Fruit fly (Drosophila melanogaster): ENCODE data around the gene CG12375.

Gene CG12375

dm6 chr2L:8170600-8171182 is 44.0 kb upstream of the CG12375 start (continued):
- TF ChIP-seq pho (GFP tag; optimal IDR thresholded peaks at IDR 0.05) (no peak), HmgD (GFP tag; optimal IDR thresholded peaks at IDR 0.05) (no peak), danr (GFP tag; IDR thresholded peaks at IDR 0.05) (no peak), lilli (GFP tag; optimal IDR thresholded peaks at IDR 0.05) (no peak), Xbp1 (GFP tag; optimal IDR thresholded peaks at IDR 0.05) (no peak), scrt (GFP tag; optimal IDR thresholded peaks at IDR 0.05) (peak; percentile 22), jing (GFP tag; optimal IDR thresholded peaks at IDR 0.05) (no peak), gce (GFP tag; IDR thresholded peaks at IDR 0.05) (no peak), zfh2 (GFP tag; optimal IDR thresholded peaks at IDR 0.05) (no peak), CG32772 (GFP tag; IDR thresholded peaks at IDR 0.05) (no peak), unpg (GFP tag; optimal IDR thresholded peaks at IDR 0.05) (no peak), CG15479 (GFP tag; optimal IDR thresholded peaks at IDR 0.05) (no peak), al (GFP tag; IDR thresholded peaks at IDR 0.05) (no peak), CG7372 (GFP tag; IDR thresholded peaks at IDR 0.05) (no peak), CG2129 (GFP tag; IDR thresholded peaks at IDR 0.05; ENCODE audit: partially characterized antibody) (no peak), Kr (GFP tag; optimal IDR thresholded peaks at IDR 0.05) (no peak), chm (GFP tag; IDR thresholded peaks at IDR 0.05) (no peak), Usf (GFP tag; optimal IDR thresholded peaks at IDR 0.05) (no peak), Ptx1 (GFP tag; IDR thresholded peaks at IDR 0.05) (no peak), CG13624 (GFP tag; optimal IDR thresholded peaks at IDR 0.05) (no peak), Med (GFP tag) (peak; percentile 50), CG4617 (GFP tag; optimal IDR thresholded peaks at IDR 0.05; ENCODE audit: borderline replicate concordance) (no peak), CG13894 (tag; optimal IDR thresholded peaks at IDR 0.05) (peak; percentile 93), Atf-2 (GFP tag; optimal IDR thresholded peaks at IDR 0.05) (no peak), mld (GFP tag; IDR thresholded peaks at IDR 0.05; ENCODE audit: partially characterized antibody) (no peak), CG18476 (GFP tag; optimal IDR thresholded peaks at IDR 0.05) (no peak), CG7271 (tag; optimal IDR thresholded peaks at IDR 0.05) (no peak), C15 (GFP tag; IDR thresholded peaks at IDR 0.05) (no peak), CG17385 (GFP tag; optimal IDR thresholded peaks at IDR 0.05) (no peak), MBD-R2 (GFP tag; IDR thresholded peaks at IDR 0.05) (no peak), klu (GFP tag; IDR thresholded peaks at IDR 0.05) (no peak), H15 (GFP tag; IDR thresholded peaks at IDR 0.05) (no peak), CTCF (GFP tag; optimal IDR thresholded peaks at IDR 0.05) (no peak), slp2 (GFP tag; optimal IDR thresholded peaks at IDR 0.05) (no peak), hth (optimal IDR thresholded peaks at IDR 0.05) (no peak), Antp (GFP tag; optimal IDR thresholded peaks at IDR 0.05) (no peak), Mes4 (GFP tag; optimal IDR thresholded peaks at IDR 0.05) (no peak), Rx (GFP tag; IDR thresholded peaks at IDR 0.05) (no peak), peb (GFP tag; IDR thresholded peaks at IDR 0.05) (no peak), hbn (GFP tag; IDR thresholded peaks at IDR 0.05; ENCODE audit: partially characterized antibody) (no peak), CG8089 (GFP tag; optimal IDR thresholded peaks at IDR 0.05) (no peak), disco-r (GFP tag; optimal IDR thresholded peaks at IDR 0.05) (no peak), CG2120 (GFP tag; optimal IDR thresholded peaks at IDR 0.05) (no peak), Asciz (GFP tag; optimal IDR thresholded peaks at IDR 0.05) (no peak), Scr (GFP tag; IDR thresholded peaks at IDR 0.05; ENCODE audit: partially characterized antibody) (no peak), CG2199 (GFP tag; IDR thresholded peaks at IDR 0.05) (no peak), CG31388 (GFP tag; optimal IDR thresholded peaks at IDR 0.05) (no peak), CG4820 (GFP tag; optimal IDR thresholded peaks at IDR 0.05) (no peak), pnt (GFP tag; optimal IDR thresholded peaks at IDR 0.05) (no peak), CG4707 (GFP tag; optimal IDR thresholded peaks at IDR 0.05) (no peak), CG6791 (GFP tag; IDR thresholded peaks at IDR 0.05; ENCODE audit: partially characterized antibody) (no peak), CG10654 (GFP tag; optimal IDR thresholded peaks at IDR 0.05) (no peak), CG17359 (tag; optimal IDR thresholded peaks at IDR 0.05) (no peak)
